Worm (Caenorhabditis elegans): Measurements from ENCODE around the gene F19B6.1.

F19B6.1 gene

ce11 chrIV:12335248-12335647 lies 627 bp downstream of the F19B6.1 start (continued):
- TF ChIP-seq ama-1 (optimal IDR thresholded peaks at IDR 0.05) (no peak), zip-2 (tag; optimal IDR thresholded peaks at IDR 0.05) (no peak), hif-1 (tag; optimal IDR thresholded peaks at IDR 0.05) (peak in 1 of 2 experiments; percentile 28), nhr-41 (GFP tag; IDR thresholded peaks at IDR 0.05) (no peak), saeg-2 (GFP tag; IDR thresholded peaks at IDR 0.05) (no peak), hmg-1.1 (GFP tag; IDR thresholded peaks at IDR 0.05) (peak; percentile 54; the same call in 1 of the 2 replicates), F10B5.3 (tag; optimal IDR thresholded peaks at IDR 0.05) (no peak), ztf-7 (tag; optimal IDR thresholded peaks at IDR 0.05) (no peak), zip-11 (GFP tag; IDR thresholded peaks at IDR 0.05) (no peak), nhr-102 (tag; optimal IDR thresholded peaks at IDR 0.05) (no peak), zfp-2 (tag; optimal IDR thresholded peaks at IDR 0.05) (no peak), hlh-30 (tag; optimal IDR thresholded peaks at IDR 0.05; ENCODE audit: insufficient read depth) (peak; percentile 63)

- TF ChIP-seq sdz-12 (GFP tag; optimal IDR thresholded peaks at IDR 0.05) (no peak), dmd-8 (GFP tag; IDR thresholded peaks at IDR 0.05) (no peak), dpl-1 (GFP tag; optimal IDR thresholded peaks at IDR 0.05) (peak; percentile 79), duxl-1 (tag; optimal IDR thresholded peaks at IDR 0.05; ENCODE audit: poor library complexity) (no peak), mes-2 (tag; optimal IDR thresholded peaks at IDR 0.05; ENCODE audit: poor library complexity, severe bottlenecking) (peak; percentile 14), nhr-102 (tag; optimal IDR thresholded peaks at IDR 0.05) (no peak), arid-1 (GFP tag; conservative IDR thresholded peaks at IDR 0.05) (no peak), ceh-82 (tag; optimal IDR thresholded peaks at IDR 0.05) (no peak), lsy-2 (tag; optimal IDR thresholded peaks at IDR 0.05) (peak in 1 of 2 experiments; percentile 15), daf-16 (GFP tag; optimal IDR thresholded peaks at IDR 0.05) (no peak), daf-16 (tag; optimal IDR thresholded peaks at IDR 0.05) (peak; percentile 29), unc-130 (GFP tag; optimal IDR thresholded peaks at IDR 0.05) (no peak)
These were observed 1.2 kb downstream of the F19B6.1 start for ce11 chrIV:12334708-12335107.

- TF ChIP-seq lsy-2 (tag; optimal IDR thresholded peaks at IDR 0.05): no peak
- TF ChIP-seq mdl-1 (tag; optimal IDR thresholded peaks at IDR 0.05): no peak
- TF ChIP-seq dpl-1 (GFP tag; optimal IDR thresholded peaks at IDR 0.05): no peak
- TF ChIP-seq dmd-6 (GFP tag; IDR thresholded peaks at IDR 0.05): peak; percentile 42; the same call in 1 of the 2 replicates
- TF ChIP-seq ceh-20 (GFP tag; IDR thresholded peaks at IDR 0.05): no peak
- no peak for TF ChIP-seq D1046.2 (GFP tag; IDR thresholded peaks at IDR 0.05)
- TF ChIP-seq aha-1 (tag): no peak
- peak; percentile 18 for TF ChIP-seq nhr-28 (tag; optimal IDR thresholded peaks at IDR 0.05)
- no peak for TF ChIP-seq unc-39 (tag; optimal IDR thresholded peaks at IDR 0.05)
- TF ChIP-seq dve-1 (tag; optimal IDR thresholded peaks at IDR 0.05; ENCODE audit: insufficient read depth): peak; percentile 17
- TF ChIP-seq madf-5 (GFP tag; IDR thresholded peaks at IDR 0.05): peak in 1 of 2 experiments; percentile 61; a peak in 1 of 4 replicates
- TF ChIP-seq tra-1 (GFP tag; IDR thresholded peaks at IDR 0.05): no peak
These were observed 1.7 kb downstream of the F19B6.1 start for ce11 chrIV:12334142-12334541.

ce11 chrIV:12330840-12331359 lies 5.0 kb downstream of the F19B6.1 start, which contains the start of gene ufd-1:
ufd-1 (minus strand) TSS chrIV:12330890.
- peak; percentile 13 for TF ChIP-seq dpl-1 (GFP tag; optimal IDR thresholded peaks at IDR 0.05)
- no peak for TF ChIP-seq D1046.2 (GFP tag; IDR thresholded peaks at IDR 0.05)
- TF ChIP-seq skn-1 (tag; optimal IDR thresholded peaks at IDR 0.05): no peak
- TF ChIP-seq mep-1 (tag; optimal IDR thresholded peaks at IDR 0.05): peak; percentile 51
- no peak for TF ChIP-seq ZK337.2 (GFP tag; IDR thresholded peaks at IDR 0.05)
- TF ChIP-seq lin-38 (GFP tag; IDR thresholded peaks at IDR 0.05): peak; percentile 42
- TF ChIP-seq ama-1 (optimal IDR thresholded peaks at IDR 0.05): peak; percentile 29
- peak; percentile 37 for TF ChIP-seq mes-2 (tag; optimal IDR thresholded peaks at IDR 0.05; ENCODE audit: poor library complexity, severe bottlenecking)
- peak; percentile 58 for TF ChIP-seq nhr-28 (tag; optimal IDR thresholded peaks at IDR 0.05)
- no peak for TF ChIP-seq Y105C5A.15 (GFP tag; IDR thresholded peaks at IDR 0.05)
- no peak for TF ChIP-seq jun-1 (tag; optimal IDR thresholded peaks at IDR 0.05)

Measured in whole organism, L4 larva.